Worm (Caenorhabditis elegans) whole organism, early embryonic: ENCODE results near the gene C23F12.9.

Source experiments
- B0310.2 ChIP-seq: sonication (generic microtip); optimal IDR thresholded peaks from 2 replicates; lab custom pipeline; 2016; ENCODE audit warnings: mild to moderate bottlenecking, missing genetic modification characterization, missing compliant biosample characterization
- F13C5.2 ChIP-seq: sonication (generic microtip); optimal IDR thresholded peaks from 2 replicates; lab custom pipeline; 2017; ENCODE audit warnings: mild to moderate bottlenecking, missing genetic modification characterization, inconsistent platforms, missing compliant biosample characterization
- aly-1 ChIP-seq: sonication (generic microtip); optimal IDR thresholded peaks from 2 replicates; lab custom pipeline; 2016; ENCODE audit warnings: missing genetic modification characterization, missing compliant biosample characterization
- ama-1 ChIP-seq: fragments of 150-350 bp; optimal IDR thresholded peaks from 2 replicates; lab custom pipeline; 2014
- ceh-13 ChIP-seq: fragments of 200-800 bp; sonication (Bioruptor generic); optimal IDR thresholded peaks from 2 replicates; lab custom pipeline; 2018; ENCODE audit warnings: mild to moderate bottlenecking, missing genetic modification characterization, missing compliant biosample characterization
- ceh-36 ChIP-seq: sonication (generic microtip); optimal IDR thresholded peaks from 2 replicates; lab custom pipeline; 2016; ENCODE audit warnings: missing genetic modification characterization, inconsistent platforms, missing compliant biosample characterization
- ets-7 ChIP-seq: sonication (generic microtip); optimal IDR thresholded peaks from 2 replicates; lab custom pipeline; 2016; ENCODE audit warnings: missing genotype, missing genetic modification characterization, missing compliant biosample characterization
- flt-1 ChIP-seq: fragments of 200-800 bp; sonication (Bioruptor generic); IDR thresholded peaks from 2 replicates; pipeline ENCODE4 v1.3.6; 2022; ENCODE audit warnings: missing genetic modification characterization, missing compliant biosample characterization
- hmbx-1 ChIP-seq: sonication (generic microtip); optimal IDR thresholded peaks from 2 replicates; lab custom pipeline; 2016; ENCODE audit warnings: mild to moderate bottlenecking, missing genetic modification characterization, missing compliant biosample characterization
- hmg-4 ChIP-seq: fragments of 200-800 bp; sonication (Bioruptor generic); optimal IDR thresholded peaks from 2 replicates; lab custom pipeline; 2018; ENCODE audit warnings: mild to moderate bottlenecking, missing genetic modification characterization, missing compliant biosample characterization
- hnd-1 ChIP-seq: sonication (generic microtip); optimal IDR thresholded peaks from 2 replicates; lab custom pipeline; 2016; ENCODE audit warnings: missing genetic modification characterization, missing compliant biosample characterization
- pes-1 ChIP-seq: fragments of 200-800 bp; sonication (Bioruptor generic); IDR thresholded peaks from 2 replicates; pipeline ENCODE4 v1.3.6; 2022; ENCODE audit warnings: missing genetic modification reagents, missing genetic modification characterization, missing compliant biosample characterization
- scrt-1 ChIP-seq: fragments of 200-800 bp; sonication (Bioruptor generic); IDR thresholded peaks from 2 replicates; pipeline ENCODE4 v1.3.6; 2022; ENCODE audit warnings: missing genetic modification characterization, missing compliant biosample characterization
- sea-1 ChIP-seq: fragments of 200-800 bp; sonication (Bioruptor generic); conservative IDR thresholded peaks from 2 replicates; pipeline ENCODE4 v1.3.6; 2022; ENCODE audit warnings: missing genetic modification characterization, missing compliant biosample characterization
- tbx-11 ChIP-seq: fragments of 200-800 bp; sonication (Bioruptor generic); IDR thresholded peaks from 2 replicates; pipeline ENCODE4 v1.3.6; 2022; ENCODE audit warnings: missing genetic modification characterization, missing compliant biosample characterization
- tbx-37 ChIP-seq: fragments of 200-800 bp; sonication (Bioruptor generic); conservative IDR thresholded peaks from 2 replicates; pipeline ENCODE4 v1.3.6; 2022; ENCODE audit warnings: missing genetic modification reagents, missing genetic modification characterization, missing compliant biosample characterization
- tra-4 ChIP-seq: sonication (generic microtip); optimal IDR thresholded peaks from 2 replicates; lab custom pipeline; 2017; ENCODE audit warnings: missing genetic modification characterization, missing compliant biosample characterization

Gene C23F12.9

ce11 chrX:9393750-9394149 lies at the start of gene C23F12.9:
Gene C23F12.9 (plus strand): TSS chrX:9394050.
- no peak for TF ChIP-seq hmbx-1 (tag; lab: Kevin White, UChicago)
- no peak for TF ChIP-seq F13C5.2
- TF ChIP-seq tbx-11 (GFP tag; lab: Robert Waterston, UW), result no peak
- TF ChIP-seq aly-1 (tag; lab: Kevin White, UChicago), result no peak
- no peak for TF ChIP-seq ceh-36 (tag; lab: Kevin White, UChicago)
- no peak for TF ChIP-seq B0310.2 (tag; lab: Kevin White, UChicago)
- TF ChIP-seq tbx-37, result no peak
- TF ChIP-seq ama-1 (lab: Kevin White, UChicago), result no peak
- no peak for TF ChIP-seq pes-1
- TF ChIP-seq tra-4 (tag; lab: Kevin White, UChicago), result no peak
- no peak for TF ChIP-seq hmg-4 (GFP tag; lab: Kevin White, UChicago)
- no peak for TF ChIP-seq hnd-1
- no peak for TF ChIP-seq scrt-1 (GFP tag; lab: Robert Waterston, UW)
- TF ChIP-seq sea-1 (GFP tag; lab: Robert Waterston, UW), result no peak
- no peak for TF ChIP-seq ceh-13 (GFP tag; lab: Kevin White, UChicago)
- no peak for TF ChIP-seq ets-7 (tag; lab: Kevin White, UChicago)

ce11 chrX:9347380-9347979 lies 46.4 kb upstream of the C23F12.9 start, which contains the start of gene oga-1:
Gene oga-1 (minus strand): TSS chrX:9347430.
- TF ChIP-seq ceh-36 (tag; lab: Kevin White, UChicago) (no peak), hnd-1 (no peak), sea-1 (GFP tag; lab: Robert Waterston, UW) (no peak), flt-1 (GFP tag; lab: Robert Waterston, UW) (no peak), ets-7 (tag; lab: Kevin White, UChicago) (no peak), tbx-37 (no peak), hmg-4 (GFP tag; lab: Kevin White, UChicago) (no peak), ceh-13 (GFP tag; lab: Kevin White, UChicago) (no peak), tbx-11 (GFP tag; lab: Robert Waterston, UW) (no peak), F13C5.2 (no peak), pes-1 (no peak), scrt-1 (GFP tag; lab: Robert Waterston, UW) (no peak), B0310.2 (tag; lab: Kevin White, UChicago) (no peak), aly-1 (tag; lab: Kevin White, UChicago) (no peak), ama-1 (lab: Kevin White, UChicago) (no peak)

- TF ChIP-seq ceh-13 (GFP tag; lab: Kevin White, UChicago) (no peak), aly-1 (tag; lab: Kevin White, UChicago) (no peak), ets-7 (tag; lab: Kevin White, UChicago) (no peak), tbx-37 (no peak), sea-1 (GFP tag; lab: Robert Waterston, UW) (no peak), ama-1 (lab: Kevin White, UChicago) (no peak), scrt-1 (GFP tag; lab: Robert Waterston, UW) (no peak), tbx-11 (GFP tag; lab: Robert Waterston, UW) (no peak)
These were observed 43.9 kb upstream of the C23F12.9 start, which contains the start of gene flp-20 for ce11 chrX:9349844-9350556. Gene flp-20 (minus strand): TSS chrX:9349894.

ce11 chrX:9361136-9361535 lies 32.7 kb upstream of the C23F12.9 start:
- TF ChIP-seq hmbx-1 (tag; lab: Kevin White, UChicago) (no peak), F13C5.2 (no peak), ceh-13 (GFP tag; lab: Kevin White, UChicago) (no peak), tbx-37 (no peak), ama-1 (lab: Kevin White, UChicago) (no peak), aly-1 (tag; lab: Kevin White, UChicago) (no peak)

- TF ChIP-seq hmg-4 (GFP tag; lab: Kevin White, UChicago) (no peak), hnd-1 (no peak), flt-1 (GFP tag; lab: Robert Waterston, UW) (no peak), F13C5.2 (no peak)
These were observed 29.8 kb upstream of the C23F12.9 start for ce11 chrX:9364082-9364481.

ce11 chrX:9364501-9364900 lies 29.3 kb upstream of the C23F12.9 start, which contains the start of gene pkc-2:
Gene pkc-2 (plus strand): TSS chrX:9364818.
- TF ChIP-seq ama-1 (lab: Kevin White, UChicago), result no peak
- no peak for TF ChIP-seq ets-7 (tag; lab: Kevin White, UChicago)
- no peak for TF ChIP-seq ceh-13 (GFP tag; lab: Kevin White, UChicago)
- TF ChIP-seq aly-1 (tag; lab: Kevin White, UChicago), result no peak
- TF ChIP-seq tra-4 (tag; lab: Kevin White, UChicago), result no peak
- no peak for TF ChIP-seq scrt-1 (GFP tag; lab: Robert Waterston, UW)
- no peak for TF ChIP-seq B0310.2 (tag; lab: Kevin White, UChicago)
- no peak for TF ChIP-seq ceh-36 (tag; lab: Kevin White, UChicago)
- TF ChIP-seq hmg-4 (GFP tag; lab: Kevin White, UChicago), result no peak
- TF ChIP-seq F13C5.2, result no peak
- no peak for TF ChIP-seq sea-1 (GFP tag; lab: Robert Waterston, UW)

- TF ChIP-seq ceh-36 (tag; lab: Kevin White, UChicago) (no peak), B0310.2 (tag; lab: Kevin White, UChicago) (no peak), tbx-37 (no peak), aly-1 (tag; lab: Kevin White, UChicago) (no peak), tbx-11 (GFP tag; lab: Robert Waterston, UW) (no peak), ets-7 (tag; lab: Kevin White, UChicago) (no peak), ama-1 (lab: Kevin White, UChicago) (no peak), hmg-4 (GFP tag; lab: Kevin White, UChicago) (no peak), hmbx-1 (tag; lab: Kevin White, UChicago) (no peak), sea-1 (GFP tag; lab: Robert Waterston, UW) (no peak), tra-4 (tag; lab: Kevin White, UChicago) (no peak), flt-1 (GFP tag; lab: Robert Waterston, UW) (no peak), hnd-1 (no peak), scrt-1 (GFP tag; lab: Robert Waterston, UW) (no peak)
These were observed 23.9 kb upstream of the C23F12.9 start for ce11 chrX:9369927-9370326.
